Fruit fly (Drosophila melanogaster): Measurements from ENCODE around the gene Tmf.

Gene Tmf

DNA sequence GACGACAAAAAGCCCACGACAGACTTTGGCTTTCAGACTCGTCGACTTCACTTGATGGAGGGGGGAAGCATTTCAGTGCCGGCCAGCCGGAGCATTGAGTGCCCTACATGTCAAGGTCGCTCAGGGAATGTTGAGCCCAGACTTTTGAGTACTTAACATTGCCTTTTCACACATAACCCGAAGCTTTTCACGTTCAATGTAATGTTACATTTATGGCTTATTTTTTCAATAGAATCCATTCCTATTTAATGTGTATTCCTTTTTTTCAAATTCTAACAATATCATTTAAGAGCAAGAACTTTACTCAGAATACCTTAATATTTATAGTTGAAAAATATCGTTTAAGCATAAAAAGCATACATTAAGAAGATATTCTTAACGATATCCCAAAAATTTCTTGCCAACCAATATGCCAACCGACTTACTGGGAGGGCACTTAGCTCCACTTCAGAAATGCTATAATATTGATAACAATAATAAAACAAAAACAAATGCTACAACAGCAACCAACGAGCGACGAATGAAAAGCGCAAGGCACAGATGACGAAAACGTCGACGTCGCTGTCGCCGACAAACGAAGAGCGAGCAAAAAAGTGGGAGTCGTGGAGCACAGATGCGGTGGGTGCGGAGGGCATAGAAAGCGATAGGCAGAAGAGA is 15.7 kb downstream of the Tmf start (continued):
- TF ChIP-seq CG12299 (tag; optimal IDR thresholded peaks at IDR 0.05), result no peak
- TF ChIP-seq CG12391 (tag; optimal IDR thresholded peaks at IDR 0.05), result peak; percentile 53
- TF ChIP-seq chm (GFP tag; IDR thresholded peaks at IDR 0.05), result no peak; the same call in 1 of the 2 replicates
- TF ChIP-seq CG3838 (GFP tag; optimal IDR thresholded peaks at IDR 0.05), result no peak
- peak; percentile 73 for TF ChIP-seq CG13624 (GFP tag; optimal IDR thresholded peaks at IDR 0.05)
- peak; percentile 75 for TF ChIP-seq ATbp (GFP tag; optimal IDR thresholded peaks at IDR 0.05)
- TF ChIP-seq Bteb2 (GFP tag; optimal IDR thresholded peaks at IDR 0.05), result no peak
- TF ChIP-seq jing (GFP tag; optimal IDR thresholded peaks at IDR 0.05), result no peak
- no peak for TF ChIP-seq hkb (optimal IDR thresholded peaks at IDR 0.05)
- TF ChIP-seq hkb (GFP tag; IDR thresholded peaks at IDR 0.05), result peak; percentile 65; the same call in 1 of the 2 replicates
- no peak for TF ChIP-seq sna (GFP tag; IDR thresholded peaks at IDR 0.05; ENCODE audit: partially characterized antibody)
- no peak for TF ChIP-seq Tbp (GFP tag; optimal IDR thresholded peaks at IDR 0.05)
- no peak for TF ChIP-seq chn (GFP tag; optimal IDR thresholded peaks at IDR 0.05)
- peak; percentile 49; the same call in 1 of the 2 replicates for TF ChIP-seq Nf-YA (GFP tag; IDR thresholded peaks at IDR 0.05)
- TF ChIP-seq luna (GFP tag; optimal IDR thresholded peaks at IDR 0.05), result no peak
- peak; percentile 56; the same call in 1 of the 2 replicates for TF ChIP-seq CG31224 (GFP tag; IDR thresholded peaks at IDR 0.05)
- TF ChIP-seq CG16813 (GFP tag; IDR thresholded peaks at IDR 0.05; ENCODE audit: partially characterized antibody), result no peak
- TF ChIP-seq CG11085 (GFP tag; IDR thresholded peaks at IDR 0.05), result peak; percentile 67; the same call in 1 of the 2 replicates
- no peak for TF ChIP-seq pfk (GFP tag; optimal IDR thresholded peaks at IDR 0.05)
- TF ChIP-seq CG17328 (GFP tag; IDR thresholded peaks at IDR 0.05), result no peak
- peak; percentile 88 for TF ChIP-seq Rfx (GFP tag; IDR thresholded peaks at IDR 0.05)
- 0 out of 2 replicates have a peak, but pooled peaks have one; percentile 36 for TF ChIP-seq ara (GFP tag; IDR thresholded peaks at IDR 0.05)
- TF ChIP-seq nerfin-2 (GFP tag; IDR thresholded peaks at IDR 0.05; ENCODE audit: partially characterized antibody), result no peak
- peak; percentile 56; the same call in 1 of the 2 replicates for TF ChIP-seq ranshi (GFP tag; IDR thresholded peaks at IDR 0.05)
- peak; percentile 12 for TF ChIP-seq sqz (GFP tag; optimal IDR thresholded peaks at IDR 0.05)
- peak; percentile 78 for TF ChIP-seq al (GFP tag; IDR thresholded peaks at IDR 0.05)
- peak; percentile 97 for TF ChIP-seq crol (GFP tag; IDR thresholded peaks at IDR 0.05)
- TF ChIP-seq NFAT (GFP tag; IDR thresholded peaks at IDR 0.05), result peak; percentile 64; the same call in 1 of the 2 replicates
- peak; percentile 70 for TF ChIP-seq CG10654 (GFP tag; optimal IDR thresholded peaks at IDR 0.05)
- no peak for TF ChIP-seq Abd-B (GFP tag; optimal IDR thresholded peaks at IDR 0.05)
- TF ChIP-seq gem (tag; optimal IDR thresholded peaks at IDR 0.05), result peak; percentile 72
- no peak for TF ChIP-seq Xbp1 (GFP tag; optimal IDR thresholded peaks at IDR 0.05)
- TF ChIP-seq CG1233 (GFP tag; optimal IDR thresholded peaks at IDR 0.05), result peak; percentile 23
- TF ChIP-seq jigr1 (GFP tag; IDR thresholded peaks at IDR 0.05), result peak; percentile 71; the same call in 2 of the 3 replicates
- peak; percentile 76 for TF ChIP-seq CG17359 (tag; optimal IDR thresholded peaks at IDR 0.05)
- no peak for TF ChIP-seq CG2875 (GFP tag; optimal IDR thresholded peaks at IDR 0.05)
- TF ChIP-seq Doc3 (GFP tag; IDR thresholded peaks at IDR 0.05; ENCODE audit: partially characterized antibody), result no peak
- peak; percentile 44 for TF ChIP-seq Fer2 (tag; optimal IDR thresholded peaks at IDR 0.05)
- TF ChIP-seq Nf-YC (tag; optimal IDR thresholded peaks at IDR 0.05), result peak; percentile 74
- TF ChIP-seq CG14050 (GFP tag; IDR thresholded peaks at IDR 0.05), result no peak
- TF ChIP-seq Dfd (GFP tag; optimal IDR thresholded peaks at IDR 0.05), result no peak
- peak; percentile 64 for TF ChIP-seq ttk (GFP tag; IDR thresholded peaks at IDR 0.05)
- TF ChIP-seq CG7271 (tag; optimal IDR thresholded peaks at IDR 0.05), result no peak
- TF ChIP-seq Oaz (GFP tag; IDR thresholded peaks at IDR 0.05), result peak; percentile 58
- TF ChIP-seq CoRest (tag; optimal IDR thresholded peaks at IDR 0.05), result peak; percentile 64
- TF ChIP-seq C15 (GFP tag; IDR thresholded peaks at IDR 0.05), result 0 out of 3 replicates have a peak, but pooled peaks have one; percentile 38
- TF ChIP-seq pum (GFP tag; optimal IDR thresholded peaks at IDR 0.05), result peak; percentile 80
- no peak for TF ChIP-seq CG12236 (GFP tag; optimal IDR thresholded peaks at IDR 0.05)
- no peak for TF ChIP-seq Dp (GFP tag; optimal IDR thresholded peaks at IDR 0.05)
- peak; percentile 91 for TF ChIP-seq CG4424 (GFP tag; optimal IDR thresholded peaks at IDR 0.05)

Data from whole organism, embryonic.